Fruit fly (Drosophila melanogaster) S2 (cell line): ENCODE data around the gene CG18273.

Experiments
- CG8478 ChIP-seq: fragments of >200 bp; optimal IDR thresholded peaks from 2 replicates; lab custom pipeline; 2018
- CTCF ChIP-seq, 2 experiments: fragments of >200 bp; optimal IDR thresholded peaks; 2 replicates each; lab custom pipeline; 2018

CG18273 gene

DNA sequence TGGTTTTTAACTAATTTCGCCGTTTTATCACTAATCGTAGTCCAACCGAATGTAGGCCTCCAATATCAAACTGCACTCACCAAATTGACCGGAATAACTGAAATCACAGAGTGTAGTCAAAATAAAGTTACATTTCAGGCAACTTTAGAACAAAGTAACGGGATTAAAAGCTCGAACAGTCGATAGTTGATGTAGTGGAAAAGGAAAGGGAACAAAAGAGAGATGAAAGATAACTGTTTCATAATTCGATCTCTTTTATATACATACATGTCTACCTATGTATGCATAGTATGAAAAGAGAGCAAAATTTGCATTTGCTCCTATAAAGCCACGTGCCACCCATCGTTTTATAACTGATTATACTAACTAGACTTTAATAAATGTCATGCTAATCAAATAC lies 16.8 kb downstream of the CG18273 start, which contains the start of gene CG32816:
Gene CG32816, minus strand, starts transcription at position 101 of the 400 bp plus-strand sequence.
- TF ChIP-seq CG8478: no peak
- no peak for TF ChIP-seq CTCF (optimal IDR thresholded peaks at IDR 0.05; lab: Kevin White, UChicago)

DNA sequence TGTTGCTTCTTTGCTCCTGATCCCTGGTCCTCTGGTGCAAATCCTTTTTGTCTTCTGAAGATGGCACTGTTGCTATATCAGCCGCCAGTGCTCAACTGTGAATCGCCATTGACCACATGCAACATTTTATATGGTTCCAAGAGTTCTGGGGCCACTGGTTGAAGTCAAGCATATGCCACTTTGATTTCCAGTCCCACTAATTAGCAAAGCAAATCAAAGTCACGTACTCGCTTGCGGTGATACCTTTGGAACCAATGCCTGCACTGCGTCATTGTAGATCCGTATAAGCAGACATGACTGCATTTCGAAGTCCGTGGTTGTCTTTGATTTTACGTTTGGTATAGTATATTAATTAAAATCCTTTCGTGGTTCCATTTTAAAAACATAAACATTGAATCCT lies 18.1 kb downstream of the CG18273 start, which contains the start of gene Cyp4g1:
Gene Cyp4g1, minus strand, starts transcription at position 101 of the 400 bp plus-strand sequence.
- TF ChIP-seq CTCF (optimal IDR thresholded peaks at IDR 0.05; lab: Kevin White, UChicago): no peak
- TF ChIP-seq CG8478: no peak

DNA sequence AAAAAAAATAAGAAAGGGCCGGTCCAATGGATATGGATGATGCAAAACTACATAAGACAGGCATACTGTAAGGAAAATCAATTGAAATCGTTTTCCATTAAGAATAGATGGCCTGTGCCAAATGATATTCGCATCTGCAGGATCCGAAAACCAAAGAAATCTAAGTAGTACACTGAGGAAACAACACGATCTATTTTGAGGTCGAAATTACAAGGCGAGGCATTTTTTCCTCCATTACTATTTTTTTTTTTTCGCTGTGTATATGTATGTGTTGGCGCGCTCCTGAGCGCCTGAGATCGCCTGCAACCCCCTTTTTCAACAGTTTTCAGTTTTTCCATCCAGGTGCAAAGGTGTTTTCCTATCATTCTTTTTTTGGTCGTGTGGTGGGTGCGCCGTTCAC lies 23.4 kb downstream of the CG18273 start:
- TF ChIP-seq CTCF (optimal IDR thresholded peaks at IDR 0.05; lab: Kevin White, UChicago) (no peak), CG8478 (no peak)

DNA sequence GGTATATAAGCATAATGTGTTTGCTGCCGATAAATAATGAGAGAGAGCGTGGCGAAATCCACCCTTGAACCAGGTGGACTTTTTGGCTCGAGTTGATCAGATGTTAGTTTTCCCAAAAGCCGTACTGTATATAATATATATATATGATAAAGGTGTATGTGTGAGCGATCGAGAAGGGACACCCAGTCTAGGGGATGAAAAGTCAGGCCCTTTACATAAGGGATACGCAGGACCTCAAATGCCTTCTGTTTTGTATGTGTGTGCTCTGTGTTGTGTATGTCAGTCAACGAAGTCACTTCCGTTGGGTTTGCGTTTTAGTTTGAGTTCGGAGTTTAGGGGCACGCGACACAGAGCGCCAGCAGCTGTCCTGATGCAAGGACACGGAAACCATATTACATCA lies 26.9 kb downstream of the CG18273 start, which contains the start of gene ase:
Gene ase, plus strand, starts transcription at position 301 of the 400 bp plus-strand sequence.
- no peak for TF ChIP-seq CTCF (optimal IDR thresholded peaks at IDR 0.05; lab: Kevin White, UChicago)
- no peak for TF ChIP-seq CG8478

DNA sequence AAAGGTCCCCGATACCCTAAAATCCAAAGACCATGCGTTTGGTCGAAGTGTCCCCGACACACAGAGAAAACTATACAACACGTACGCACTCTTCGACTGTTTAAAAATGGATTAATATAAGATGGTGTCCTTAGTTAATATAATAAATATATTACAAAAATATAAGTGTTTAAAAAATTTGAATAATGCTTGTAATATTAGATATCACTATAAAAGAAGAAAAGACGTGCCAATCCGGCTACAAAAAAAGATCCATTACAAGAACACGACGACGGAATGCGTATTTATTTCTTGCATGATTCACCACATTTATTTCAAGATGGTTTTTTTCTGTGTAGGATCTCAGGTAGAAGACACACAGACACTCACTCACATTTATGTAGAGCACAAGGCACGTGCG lies 29.6 kb downstream of the CG18273 start:
- TF ChIP-seq CG8478 (no peak), CTCF (optimal IDR thresholded peaks at IDR 0.05; lab: Kevin White, UChicago) (no peak)

DNA sequence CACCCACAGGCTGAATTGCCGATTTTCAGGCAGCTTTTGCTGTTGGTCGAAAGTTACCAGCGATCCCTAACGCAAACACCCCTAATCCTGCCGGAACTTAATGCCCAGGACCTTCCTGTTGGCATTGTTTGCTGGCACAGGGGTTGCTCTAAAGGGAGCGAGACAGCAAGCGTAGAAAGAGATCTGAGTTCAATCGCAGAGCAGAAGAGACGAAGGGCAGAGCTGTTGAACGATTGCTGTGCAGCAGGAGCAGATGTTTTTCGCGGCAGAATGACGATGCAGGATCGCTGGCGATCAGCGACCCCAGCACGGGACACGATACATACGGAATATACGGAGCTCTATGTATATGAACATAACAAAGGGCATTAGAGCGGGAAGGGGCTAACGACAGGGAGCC lies 30.4 kb downstream of the CG18273 start:
- no peak for TF ChIP-seq CTCF (optimal IDR thresholded peaks at IDR 0.05; lab: Kevin White, UChicago)
- no peak for TF ChIP-seq CG8478

DNA sequence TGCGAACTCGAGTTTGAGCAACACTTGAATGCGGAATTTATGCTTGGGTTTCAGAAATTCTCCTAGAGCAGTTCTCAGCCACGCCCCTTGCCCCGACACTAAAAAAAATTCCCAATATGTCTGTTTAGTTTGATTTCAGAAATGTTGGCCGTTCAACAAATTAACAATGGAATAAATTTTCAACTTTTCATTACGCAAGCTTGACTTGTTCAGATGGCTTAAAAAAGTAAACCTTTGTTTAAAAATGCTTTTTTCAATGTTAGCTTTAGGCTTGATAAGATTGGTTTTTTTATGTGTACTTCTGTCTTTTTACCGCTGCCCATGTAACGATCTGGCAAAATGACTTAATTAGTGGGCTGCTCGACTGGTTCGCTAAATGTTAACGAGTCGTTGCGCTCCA lies 34.7 kb downstream of the CG18273 start:
- TF ChIP-seq CG8478 (no peak), CTCF (optimal IDR thresholded peaks at IDR 0.05; lab: Kevin White, UChicago) (no peak)

DNA sequence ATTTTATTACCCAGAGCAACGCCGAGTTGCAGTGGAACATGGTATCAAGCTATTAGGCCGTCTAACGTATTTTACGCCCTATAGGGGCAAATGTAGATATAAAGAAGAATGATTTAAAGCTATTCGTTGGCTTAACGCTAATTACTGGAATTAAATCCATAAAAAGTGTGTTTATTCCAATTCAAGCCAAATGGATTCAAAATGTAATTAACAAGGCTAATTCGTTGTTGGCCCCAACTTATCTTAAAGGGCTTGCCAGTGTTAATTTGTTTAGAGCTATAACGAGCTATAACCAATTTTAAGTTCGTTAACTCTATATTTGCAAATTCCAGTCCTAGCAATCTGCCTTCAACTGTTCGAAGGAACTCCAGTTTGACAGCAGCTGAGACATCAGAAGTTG lies 38.4 kb downstream of the CG18273 start:
- no peak for TF ChIP-seq CG8478
- no peak for TF ChIP-seq CTCF (optimal IDR thresholded peaks at IDR 0.05; lab: Kevin White, UChicago)

DNA sequence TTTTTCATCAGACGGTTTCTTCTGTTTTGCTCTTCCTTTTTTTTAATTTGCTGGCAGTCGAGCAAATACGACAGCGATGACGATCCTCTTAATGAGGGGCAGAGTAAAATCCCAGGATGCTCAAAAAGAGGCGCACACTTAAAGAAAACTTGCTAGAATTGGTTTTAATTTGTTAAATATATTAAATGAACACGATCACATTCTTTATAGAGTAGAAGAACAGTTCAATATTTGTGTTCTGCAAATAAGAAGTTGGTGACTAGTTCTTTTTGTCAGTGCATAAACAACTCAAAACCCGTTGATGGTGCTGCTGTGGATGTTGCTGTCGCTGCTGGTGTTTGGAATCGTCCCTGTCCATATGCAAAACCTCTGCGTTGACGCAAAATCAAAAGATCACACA lies 39.1 kb downstream of the CG18273 start:
- TF ChIP-seq CG8478 (no peak), CTCF (optimal IDR thresholded peaks at IDR 0.05; lab: Kevin White, UChicago) (no peak)

DNA sequence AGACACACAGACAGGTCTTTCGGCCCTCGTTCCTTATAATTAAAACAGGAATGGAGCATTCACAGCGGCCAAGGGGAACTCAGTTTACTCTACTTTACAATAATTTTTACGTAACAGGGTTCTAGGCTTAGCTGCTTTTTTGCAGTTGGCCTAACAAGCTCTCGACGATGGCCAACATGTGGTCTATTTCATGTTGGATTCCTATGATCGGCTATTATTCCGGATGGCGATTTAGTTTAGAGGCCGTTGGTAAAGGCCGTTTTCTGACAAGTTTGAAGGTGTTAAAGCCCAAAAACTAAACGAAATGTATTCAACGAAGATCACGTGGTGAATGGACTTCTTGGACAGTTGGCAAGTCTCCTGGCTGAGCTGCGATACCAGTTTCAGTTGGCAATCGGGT lies 41.4 kb downstream of the CG18273 start:
- TF ChIP-seq CG8478 (no peak), CTCF (optimal IDR thresholded peaks at IDR 0.05; lab: Kevin White, UChicago) (no peak)

DNA sequence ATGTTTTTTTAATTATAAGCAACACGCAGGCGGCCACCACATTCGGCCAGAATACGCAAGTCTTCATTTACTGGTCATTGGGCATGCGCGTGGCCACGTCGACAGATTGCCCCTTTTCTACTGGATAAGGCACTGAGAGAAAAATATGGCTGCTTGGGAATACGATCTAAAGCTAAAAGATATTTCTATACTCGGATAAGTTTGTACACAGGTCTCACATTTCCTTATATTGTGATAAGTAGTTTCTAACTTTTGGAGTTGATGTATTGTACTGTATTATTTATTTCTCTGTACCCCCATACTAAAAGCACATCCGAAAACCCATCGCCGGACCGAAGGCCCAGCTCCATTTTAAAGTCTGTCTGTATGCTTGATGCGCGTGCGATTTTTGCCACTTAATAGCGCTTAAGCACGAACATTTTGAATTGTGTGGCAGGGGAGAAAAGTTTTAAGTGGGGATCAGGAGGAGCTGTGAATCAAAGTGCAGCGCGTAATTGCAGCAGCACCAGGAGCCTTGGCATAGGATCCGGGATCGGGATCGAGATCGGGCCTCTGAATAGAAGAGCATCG lies 43.3 kb downstream of the CG18273 start:
- no peak for TF ChIP-seq CTCF (optimal IDR thresholded peaks at IDR 0.05; lab: Kevin White, UChicago)

DNA sequence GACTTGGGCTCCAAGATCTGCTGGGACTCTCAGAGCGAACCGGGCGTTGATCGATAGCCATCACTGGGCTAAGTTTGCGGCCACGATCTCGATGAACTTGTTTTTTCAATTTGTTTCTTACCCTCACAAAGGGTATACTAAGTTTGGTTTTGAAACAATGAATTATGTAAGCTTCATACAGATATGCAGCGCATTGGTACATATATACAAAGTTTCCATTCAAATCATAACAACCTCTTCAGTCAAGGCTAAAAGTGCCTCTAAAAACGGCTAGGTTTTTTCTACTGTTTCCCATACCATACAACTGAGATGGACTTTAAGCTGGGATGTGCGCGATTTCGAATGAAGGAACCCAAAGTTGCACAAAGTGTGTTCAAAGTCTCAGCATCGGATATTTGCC lies 46.1 kb downstream of the CG18273 start:
- TF ChIP-seq CTCF (optimal IDR thresholded peaks at IDR 0.05; lab: Kevin White, UChicago) (no peak), CG8478 (no peak)

DNA sequence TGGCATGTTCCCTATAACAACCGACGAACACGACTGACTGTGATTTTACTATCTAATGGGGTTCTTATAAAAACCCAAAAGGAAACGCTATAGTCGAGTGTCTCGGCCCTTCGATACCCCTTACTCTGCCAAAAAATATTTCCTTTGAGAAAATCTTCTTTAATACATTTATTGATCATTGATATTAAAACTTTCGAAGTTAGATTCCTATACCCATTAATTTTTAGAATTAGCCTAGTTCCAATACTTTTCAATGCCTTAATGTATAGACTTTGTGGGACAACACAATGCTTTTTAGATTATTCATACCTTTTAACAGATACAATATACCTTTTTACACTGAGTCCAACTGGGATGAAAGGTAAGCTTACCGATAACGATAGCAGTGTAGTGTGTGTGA lies 50.0 kb downstream of the CG18273 start, which contains the start of gene Pgcl:
Gene Pgcl, minus strand, starts transcription at position 45 of the 400 bp plus-strand sequence.
- TF ChIP-seq CTCF (optimal IDR thresholded peaks at IDR 0.05; lab: Kevin White, UChicago) (no peak), CG8478 (no peak)
